Worm (Caenorhabditis elegans): ENCODE data around the gene srx-39.

Gene srx-39

DNA sequence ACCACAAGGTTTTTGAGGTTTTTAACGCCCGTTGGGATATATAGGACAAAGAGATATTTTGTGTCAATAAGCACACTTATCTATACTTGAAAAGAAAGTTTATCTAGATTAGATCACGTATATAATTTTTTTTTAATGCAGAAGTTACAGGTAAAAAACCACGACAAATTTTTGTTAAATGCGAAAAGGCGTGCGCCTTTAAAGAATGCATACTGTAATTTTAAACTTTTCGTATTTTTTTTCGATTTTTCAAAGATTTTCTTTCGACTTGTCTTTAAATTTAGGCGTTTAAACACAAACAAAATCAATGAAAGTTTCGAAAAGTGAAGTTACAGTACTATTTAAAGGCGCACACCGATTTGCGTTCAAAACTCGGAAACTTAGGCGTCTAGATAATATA, 46.1 kb upstream of the srx-39 start:
- TF ChIP-seq sem-4 (tag; optimal IDR thresholded peaks at IDR 0.05) (no peak), nhr-77 (tag; optimal IDR thresholded peaks at IDR 0.05) (no peak), lin-39 (tag; optimal IDR thresholded peaks at IDR 0.05) (no peak), nhr-12 (tag; optimal IDR thresholded peaks at IDR 0.05) (no peak), blmp-1 (tag; optimal IDR thresholded peaks at IDR 0.05; ENCODE audit: insufficient read depth) (no peak), C34F6.9 (tag; optimal IDR thresholded peaks at IDR 0.05) (no peak), dmd-4 (tag; optimal IDR thresholded peaks at IDR 0.05) (no peak), ama-1 (optimal IDR thresholded peaks at IDR 0.05) (no peak), egl-27 (tag; optimal IDR thresholded peaks at IDR 0.05) (no peak), sma-3 (GFP tag; optimal IDR thresholded peaks at IDR 0.05) (no peak), alr-1 (tag; optimal IDR thresholded peaks at IDR 0.05) (no peak), gmeb-1 (tag; optimal IDR thresholded peaks at IDR 0.05) (no peak), lsy-2 (tag; optimal IDR thresholded peaks at IDR 0.05) (no peak), nhr-6 (tag; optimal IDR thresholded peaks at IDR 0.05) (no peak), mbf-1 (tag; optimal IDR thresholded peaks at IDR 0.05) (no peak), nhr-21 (tag; optimal IDR thresholded peaks at IDR 0.05) (no peak), nhr-129 (tag; optimal IDR thresholded peaks at IDR 0.05) (no peak)

DNA sequence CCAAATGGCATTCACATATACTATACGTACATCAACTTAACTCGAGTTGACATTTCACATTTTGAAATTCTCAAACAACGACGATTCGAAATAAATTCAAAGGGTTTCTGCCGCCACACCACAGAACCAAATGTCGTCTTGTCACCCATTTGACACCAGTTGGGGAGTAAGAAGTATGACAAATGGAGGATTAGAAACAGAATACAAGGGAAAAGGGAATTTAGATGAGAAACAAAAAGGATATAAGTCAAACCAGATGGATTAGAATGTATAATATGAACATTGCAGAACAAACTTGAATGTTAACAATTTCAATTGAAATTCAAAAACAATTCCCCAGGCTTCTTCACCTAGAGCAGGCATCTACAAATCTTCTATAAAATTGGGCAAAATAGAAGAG, 44.1 kb upstream of the srx-39 start:
- TF ChIP-seq mab-5 (tag; optimal IDR thresholded peaks at IDR 0.05) (peak; percentile 22), elt-1 (tag; optimal IDR thresholded peaks at IDR 0.05) (no peak), alr-1 (tag; optimal IDR thresholded peaks at IDR 0.05) (no peak), snpc-4 (tag; optimal IDR thresholded peaks at IDR 0.05) (no peak)

DNA sequence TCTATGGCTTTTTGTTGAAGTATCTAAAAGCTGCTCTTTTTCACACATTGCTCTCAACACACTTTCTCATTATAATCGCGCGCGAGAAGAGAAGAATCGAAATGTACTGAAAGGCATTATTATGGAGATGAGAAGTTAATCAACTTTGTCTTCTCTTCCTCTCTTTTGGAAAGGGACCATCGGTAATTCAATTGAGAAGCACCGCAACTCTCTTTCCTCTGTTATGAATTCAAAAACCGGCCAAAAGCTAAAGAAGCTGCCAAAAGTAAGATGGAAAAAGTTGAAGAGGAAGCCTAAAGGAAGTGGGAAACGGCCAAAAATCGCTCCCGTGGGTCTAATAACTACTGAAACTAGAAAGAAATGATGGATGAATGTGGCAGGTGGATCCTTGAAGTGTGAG, 42.6 kb upstream of the srx-39 start:
- TF ChIP-seq sma-9 (GFP tag; optimal IDR thresholded peaks at IDR 0.05): peak; percentile 41
- TF ChIP-seq sma-9 (tag; optimal IDR thresholded peaks at IDR 0.05): no peak
- no peak for TF ChIP-seq nhr-129 (tag; optimal IDR thresholded peaks at IDR 0.05)

DNA sequence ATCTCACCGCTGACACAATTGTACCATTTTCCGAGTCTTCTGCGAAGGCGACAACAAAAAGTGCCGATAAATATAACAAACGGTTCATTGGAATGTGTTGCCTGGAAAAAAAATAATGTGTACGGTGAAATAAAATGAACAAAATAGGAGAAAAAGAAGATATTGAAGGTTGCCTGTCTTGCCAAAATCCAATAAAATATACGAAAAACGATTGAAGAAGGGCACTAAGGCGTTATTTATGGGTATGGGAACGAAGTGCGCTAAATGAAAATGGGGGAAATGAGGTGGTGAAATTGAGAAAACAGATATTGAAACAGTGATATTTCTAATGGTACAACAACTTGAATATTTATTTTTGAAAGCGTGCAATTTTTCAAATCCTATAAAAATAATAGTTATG, 40.7 kb upstream of the srx-39 start, which contains the start of gene Y47A7.2:
Gene Y47A7.2, minus strand, starts transcription at position 101 of the 400 bp plus-strand sequence.
- TF ChIP-seq elt-1 (tag; optimal IDR thresholded peaks at IDR 0.05) (no peak), lin-13 (GFP tag; optimal IDR thresholded peaks at IDR 0.05) (no peak), nhr-237 (tag; optimal IDR thresholded peaks at IDR 0.05) (no peak), aly-2 (tag; optimal IDR thresholded peaks at IDR 0.05) (no peak), sma-3 (GFP tag; optimal IDR thresholded peaks at IDR 0.05) (no peak), peb-1 (tag; optimal IDR thresholded peaks at IDR 0.05) (no peak), unc-62 (GFP tag; optimal IDR thresholded peaks at IDR 0.05) (no peak), alr-1 (tag; optimal IDR thresholded peaks at IDR 0.05) (no peak), elt-3 (tag; optimal IDR thresholded peaks at IDR 0.05) (no peak), F13H6.1 (tag; optimal IDR thresholded peaks at IDR 0.05) (no peak), nhr-11 (tag; optimal IDR thresholded peaks at IDR 0.05) (no peak), R02D3.7 (tag; optimal IDR thresholded peaks at IDR 0.05) (no peak), nhr-77 (tag; optimal IDR thresholded peaks at IDR 0.05) (no peak), ztf-1 (GFP tag; conservative IDR thresholded peaks at IDR 0.05) (no peak)

DNA sequence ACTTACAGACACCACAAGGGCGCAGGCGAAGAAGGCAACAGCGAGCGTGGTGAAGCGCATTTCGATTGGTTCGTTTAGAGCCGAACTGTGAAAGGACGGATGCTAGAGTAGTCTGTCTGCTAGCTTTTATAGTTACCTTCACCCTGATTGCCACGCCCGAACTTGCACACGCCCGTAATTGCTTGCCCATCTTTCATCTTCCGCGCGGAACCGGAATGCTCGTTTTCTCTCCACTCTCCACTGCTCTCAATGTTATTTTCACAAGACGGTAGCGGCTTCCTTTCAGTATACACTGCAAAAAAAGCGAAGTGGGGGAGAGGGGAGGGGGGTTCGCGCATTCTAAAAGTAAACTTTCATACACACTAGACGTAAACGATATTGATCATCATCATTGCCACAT, 36.9 kb upstream of the srx-39 start, which contains the start of gene abu-8:
Gene abu-8, minus strand, starts transcription at position 101 of the 400 bp plus-strand sequence.
- TF ChIP-seq fos-1 (tag; optimal IDR thresholded peaks at IDR 0.05) (no peak), peb-1 (tag; optimal IDR thresholded peaks at IDR 0.05) (no peak), alr-1 (tag; optimal IDR thresholded peaks at IDR 0.05) (no peak), mdl-1 (tag; optimal IDR thresholded peaks at IDR 0.05) (no peak), nhr-10 (tag; optimal IDR thresholded peaks at IDR 0.05) (no peak)

DNA sequence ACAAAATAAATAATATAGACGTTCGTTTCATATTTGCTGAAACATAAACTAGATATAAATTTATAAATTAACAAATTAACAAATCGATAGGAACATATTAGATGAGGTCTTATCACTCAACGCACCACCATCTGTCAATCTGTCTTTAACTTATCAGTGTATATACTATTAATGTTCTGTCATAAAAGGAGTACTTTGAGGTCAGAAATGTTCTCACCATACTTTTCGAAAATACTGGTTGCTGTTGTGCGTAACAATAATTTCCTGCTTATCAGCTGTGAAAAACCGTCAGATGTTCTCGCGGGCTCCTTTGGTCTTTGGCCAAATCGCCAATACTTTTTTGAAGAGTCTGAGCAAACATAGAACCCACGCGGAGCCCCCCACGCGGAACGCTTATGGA, 34.9 kb upstream of the srx-39 start, which contains the start of gene C03A7.13:
Gene C03A7.13, minus strand, starts transcription at position 43 of the 400 bp plus-strand sequence.
- peak; percentile 49 for TF ChIP-seq fos-1 (tag; optimal IDR thresholded peaks at IDR 0.05)
- no peak for TF ChIP-seq aly-2 (tag; optimal IDR thresholded peaks at IDR 0.05)
- TF ChIP-seq nhr-237 (tag; optimal IDR thresholded peaks at IDR 0.05): no peak
